Fruit fly (Drosophila melanogaster) whole organism: ENCODE measurements around the gene CG14961.

ENCODE experiments used
- Dll ChIP-seq: fragments of >200 bp; optimal IDR thresholded peaks from 2 replicates; lab custom pipeline; 2017
- EcR ChIP-seq, 2 experiments: fragments of >200 bp; optimal IDR thresholded peaks; 2 replicates each; lab custom pipeline; 2017; ENCODE audit warnings: missing biosample characterization in 2 of 2, missing genetic modification characterization in 2 of 2, missing genetic modification reagents in 2 of 2
- pan ChIP-seq: fragments of >200 bp; optimal IDR thresholded peaks from 2 replicates; lab custom pipeline; 2017
- psq ChIP-seq: fragments of >200 bp; optimal IDR thresholded peaks from 2 replicates; lab custom pipeline; 2017
- usp ChIP-seq: fragments of >200 bp; optimal IDR thresholded peaks from 2 replicates; lab custom pipeline; 2017; ENCODE audit warnings: missing biosample characterization, missing genetic modification characterization, mixed read lengths

DNA sequence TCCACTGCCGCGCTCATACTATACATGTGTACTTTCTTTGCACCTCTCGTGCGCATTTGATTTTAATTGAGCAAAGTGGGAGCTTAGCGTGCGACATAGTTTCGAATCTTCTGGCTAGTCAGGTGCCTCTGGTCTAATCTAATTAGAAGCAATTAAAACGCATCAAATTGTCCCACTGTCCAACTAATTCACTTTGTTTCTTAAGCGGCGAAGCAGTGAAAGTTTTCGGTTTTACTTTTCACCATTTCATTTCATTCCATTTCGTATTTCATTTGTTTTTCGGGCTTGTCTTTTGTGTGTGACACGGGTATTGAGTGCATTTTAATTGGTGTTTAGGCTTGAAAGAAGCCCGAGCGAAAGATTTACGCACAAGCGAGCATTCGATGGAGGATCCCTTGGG is 22.7 kb downstream of the CG14961 start:
- TF ChIP-seq psq (lab: Kevin White, UChicago) (no peak), EcR (GFP tag; optimal IDR thresholded peaks at IDR 0.05; lab: Kevin White, UChicago) (no peak), pan (lab: Kevin White, UChicago) (no peak), usp (no peak), Dll (lab: Kevin White, UChicago) (no peak)
